Worm (Caenorhabditis elegans) whole organism, mixed stage, embryonic: ENCODE results near the gene C49C3.21.

ENCODE experiments used
- ces-1 ChIP-seq: fragments of 150-350 bp; optimal IDR thresholded peaks from 2 replicates; lab custom pipeline; 2014; ENCODE audit warnings: missing biosample characterization, missing genetic modification reagents, missing genetic modification characterization
- hlh-1 ChIP-seq: fragments of 150-350 bp; optimal IDR thresholded peaks from 2 replicates; lab custom pipeline; 2014; ENCODE audit warnings: missing biosample characterization, missing genetic modification reagents, missing genetic modification characterization
- lin-13 ChIP-seq: fragments of 150-350 bp; optimal IDR thresholded peaks from 2 replicates; lab custom pipeline; 2014; ENCODE audit warnings: missing biosample characterization, missing genetic modification characterization
- lin-32 ChIP-seq: fragments of 200-800 bp; sonication (Bioruptor generic); optimal IDR thresholded peaks from 2 replicates; lab custom pipeline; 2018; ENCODE audit warnings: mild to moderate bottlenecking, missing genetic modification characterization, missing compliant biosample characterization
- mep-1 ChIP-seq: fragments of 150-350 bp; optimal IDR thresholded peaks from 2 replicates; lab custom pipeline; 2017; ENCODE audit warnings: missing biosample characterization, missing genetic modification reagents, missing genetic modification characterization, inconsistent platforms
- nhr-237 ChIP-seq: fragments of 150-350 bp; optimal IDR thresholded peaks from 2 replicates; lab custom pipeline; 2014; ENCODE audit warnings: missing biosample characterization, missing genetic modification characterization
- sptf-1 ChIP-seq: sonication (generic microtip); optimal IDR thresholded peaks from 2 replicates; lab custom pipeline; 2017; ENCODE audit warnings: mild to moderate bottlenecking, missing genetic modification characterization, moderate library complexity, missing compliant biosample characterization
- unc-39 ChIP-seq: fragments of 150-350 bp; optimal IDR thresholded peaks from 2 replicates; lab custom pipeline; 2014; ENCODE audit warnings: missing biosample characterization, missing genetic modification characterization
- unc-62 ChIP-seq: fragments of 150-350 bp; optimal IDR thresholded peaks from 2 replicates; lab custom pipeline; 2014; ENCODE audit warnings: missing biosample characterization, missing genetic modification reagents, missing genetic modification characterization

DNA sequence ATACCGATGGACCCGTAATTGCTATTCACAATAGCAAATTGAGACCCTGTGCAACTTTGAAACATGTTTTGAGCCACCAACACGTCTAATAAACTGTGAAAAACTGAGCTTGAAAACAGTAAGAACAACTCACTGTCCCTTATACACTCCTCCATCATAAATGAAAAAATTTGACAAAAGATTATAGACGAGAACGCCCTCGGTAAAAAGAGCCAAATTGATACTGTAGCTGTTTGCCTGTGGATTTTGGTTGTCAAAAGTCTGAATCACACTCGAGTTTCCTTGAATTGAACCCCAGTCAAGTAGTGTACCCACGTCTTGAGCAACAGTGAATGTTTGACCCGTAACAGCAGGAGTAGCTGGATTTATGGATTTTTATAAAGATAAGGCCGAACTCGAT is 1.7 kb upstream of the C49C3.21 start:
- TF ChIP-seq mep-1 (tag; lab: Kevin White, UChicago) (no peak), ces-1 (GFP tag; lab: Kevin White, UChicago) (no peak), nhr-237 (tag; lab: Kevin White, UChicago) (no peak), lin-32 (no peak), unc-39 (tag; lab: Kevin White, UChicago) (no peak), sptf-1 (tag; lab: Kevin White, UChicago) (no peak), unc-62 (GFP tag; lab: Kevin White, UChicago) (no peak), lin-13 (tag; lab: Kevin White, UChicago) (no peak), hlh-1 (tag; lab: Kevin White, UChicago) (no peak)
